Worm (Caenorhabditis elegans) whole organism, young adult: ENCODE results near the gene ptr-13.
A peak's percentile ranks its signal among the peaks of the same experiment; 100 is the strongest.

Source experiments
- B0336.3 ChIP-seq: fragments of 200-800 bp; sonication (Bioruptor generic); IDR thresholded peaks from 2 replicates; pipeline ENCODE4 v1.3.6; 2022; ENCODE audit warnings: missing genetic modification characterization, missing compliant biosample characterization
- F22D6.2 ChIP-seq: sonication (generic microtip); optimal IDR thresholded peaks from 2 replicates; lab custom pipeline; 2016; ENCODE audit warnings: mild to moderate bottlenecking, missing genetic modification characterization, missing compliant biosample characterization
- F23B12.7 ChIP-seq: sonication (generic microtip); optimal IDR thresholded peaks from 2 replicates; lab custom pipeline; 2017; ENCODE audit warnings: missing genetic modification characterization, mild to moderate bottlenecking, missing compliant biosample characterization, antibody characterized with exemption, moderate library complexity; ENCODE audit not compliant: insufficient read depth
- F37B4.10 ChIP-seq: fragments of 200-800 bp; sonication (Bioruptor generic); IDR thresholded peaks from 2 replicates; pipeline ENCODE4 v1.3.6; 2022; ENCODE audit warnings: missing genetic modification characterization, missing compliant biosample characterization
- F55B11.4 ChIP-seq: sonication (generic microtip); optimal IDR thresholded peaks from 2 replicates; lab custom pipeline; 2016; ENCODE audit warnings: missing compliant biosample characterization, missing genetic modification characterization, borderline replicate concordance; ENCODE audit not compliant: insufficient read depth
- T26A5.8 ChIP-seq: sonication (generic microtip); optimal IDR thresholded peaks from 2 replicates; lab custom pipeline; 2016; ENCODE audit warnings: missing genetic modification characterization, missing compliant biosample characterization
- Y53F4B.3 ChIP-seq: fragments of 200-800 bp; sonication (Bioruptor generic); IDR thresholded peaks from 2 replicates; pipeline ENCODE4 v1.3.6; 2022; ENCODE audit warnings: missing genetic modification reagents, missing genetic modification characterization, missing compliant biosample characterization
- Y95B8A.8 ChIP-seq: fragments of 200-800 bp; sonication (Bioruptor generic); IDR thresholded peaks from 2 replicates; pipeline ENCODE4 v1.3.6; 2022; ENCODE audit warnings: missing genetic modification reagents, missing genetic modification characterization, missing compliant biosample characterization
- akir-1 ChIP-seq: fragments of 200-800 bp; sonication (Bioruptor generic); optimal IDR thresholded peaks from 2 replicates; lab custom pipeline; 2018; ENCODE audit warnings: mild to moderate bottlenecking, missing genetic modification characterization, moderate library complexity, missing compliant biosample characterization
- aptf-2 ChIP-seq: fragments of 200-800 bp; sonication (Bioruptor generic); conservative IDR thresholded peaks from 2 replicates; pipeline ENCODE4 v1.3.6; 2022; ENCODE audit warnings: missing genetic modification reagents, missing genetic modification characterization, missing compliant biosample characterization
- attf-3 ChIP-seq: fragments of 200-800 bp; sonication (Bioruptor generic); conservative IDR thresholded peaks from 2 replicates; pipeline ENCODE4 v1.3.6; 2022; ENCODE audit warnings: missing genetic modification reagents, missing genetic modification characterization, missing compliant biosample characterization
- attf-5 ChIP-seq: fragments of 200-800 bp; sonication (Bioruptor generic); optimal IDR thresholded peaks from 2 replicates; lab custom pipeline; 2018; ENCODE audit warnings: mild to moderate bottlenecking, missing genetic modification characterization, missing compliant biosample characterization
- bed-1 ChIP-seq: fragments of 200-800 bp; sonication (Bioruptor generic); IDR thresholded peaks from 2 replicates; pipeline ENCODE4 v1.3.6; 2022; ENCODE audit warnings: missing genetic modification reagents, missing genetic modification characterization, missing compliant biosample characterization
- cebp-1 ChIP-seq, 2 experiments: fragments of 200-800 bp in 1 of 2; sonication (Bioruptor generic) in 1 of 2; sonication (generic microtip) in 1 of 2; IDR thresholded peaks in 1 of 2; optimal IDR thresholded peaks in 1 of 2; 2 replicates each; pipeline versions ENCODE4 v1.3.6 to Lab custom; 2017 to 2022; ENCODE audit warnings: missing compliant biosample characterization in 2 of 2, missing genetic modification characterization in 2 of 2, mild to moderate bottlenecking in 1 of 2, missing genetic modification reagents in 1 of 2, moderate library complexity in 1 of 2
- ceh-40 ChIP-seq: fragments of 200-800 bp; sonication (Bioruptor generic); IDR thresholded peaks from 2 replicates; pipeline ENCODE4 v1.3.6; 2022; ENCODE audit warnings: missing genetic modification characterization, missing compliant biosample characterization
- ceh-79 ChIP-seq: sonication (generic microtip); optimal IDR thresholded peaks from 2 replicates; lab custom pipeline; 2017; ENCODE audit warnings: mild to moderate bottlenecking, missing genetic modification characterization, missing compliant biosample characterization
- ceh-91 ChIP-seq: fragments of 200-800 bp; sonication (Bioruptor generic); IDR thresholded peaks from 2 replicates; pipeline ENCODE4 v1.3.6; 2022; ENCODE audit warnings: missing genetic modification reagents, missing genetic modification characterization, missing compliant biosample characterization
- dox-1 ChIP-seq: fragments of 200-800 bp; sonication (Bioruptor generic); IDR thresholded peaks from 2 replicates; pipeline ENCODE4 v1.3.6; 2022; ENCODE audit warnings: missing genetic modification reagents, missing genetic modification characterization, missing compliant biosample characterization
- efl-1 ChIP-seq: fragments of 150-350 bp; optimal IDR thresholded peaks from 2 replicates; lab custom pipeline; 2014; ENCODE audit warnings: missing biosample characterization, missing genetic modification reagents, missing genetic modification characterization
- egl-18 ChIP-seq: fragments of 200-800 bp; sonication (Bioruptor generic); IDR thresholded peaks from 2 replicates; pipeline ENCODE4 v1.3.6; 2022; ENCODE audit warnings: missing genetic modification reagents, missing genetic modification characterization, missing compliant biosample characterization
- egl-44 ChIP-seq: fragments of 200-800 bp; sonication (Bioruptor generic); IDR thresholded peaks from 2 replicates; pipeline ENCODE4 v1.3.6; 2022; ENCODE audit warnings: missing genetic modification reagents, missing genetic modification characterization, missing compliant biosample characterization
- egrh-3 ChIP-seq: fragments of 200-800 bp; sonication (Bioruptor generic); IDR thresholded peaks from 2 replicates; pipeline ENCODE4 v1.3.6; 2022; ENCODE audit warnings: missing genetic modification reagents, missing genetic modification characterization, missing compliant biosample characterization
- ekl-4 ChIP-seq: fragments of 200-800 bp; sonication (Bioruptor generic); IDR thresholded peaks from 2 replicates; pipeline ENCODE4 v1.3.6; 2022; ENCODE audit warnings: missing genetic modification reagents, missing genetic modification characterization, missing compliant biosample characterization
- gei-17 ChIP-seq: fragments of 200-800 bp; sonication (Bioruptor generic); optimal IDR thresholded peaks from 2 replicates; lab custom pipeline; 2018; ENCODE audit warnings: mild to moderate bottlenecking, missing genetic modification characterization, missing compliant biosample characterization
- him-1 ChIP-seq: sonication (generic microtip); optimal IDR thresholded peaks from 2 replicates; lab custom pipeline; 2016; ENCODE audit warnings: missing genotype, missing genetic modification reagents, missing genetic modification characterization, missing compliant biosample characterization
- hlh-12 ChIP-seq: sonication (generic microtip); optimal IDR thresholded peaks from 2 replicates; lab custom pipeline; 2016; ENCODE audit warnings: missing genetic modification characterization, missing compliant biosample characterization
- hmg-1.2 ChIP-seq: fragments of 200-800 bp; sonication (Bioruptor generic); IDR thresholded peaks from 2 replicates; pipeline ENCODE4 v1.3.6; 2022; ENCODE audit warnings: missing genetic modification reagents, missing genetic modification characterization, missing compliant biosample characterization
- hmg-20 ChIP-seq: fragments of 200-800 bp; sonication (Bioruptor generic); IDR thresholded peaks from 2 replicates; pipeline ENCODE4 v1.3.6; 2022; ENCODE audit warnings: missing genetic modification reagents, missing genetic modification characterization, missing compliant biosample characterization
- lin-40 ChIP-seq: sonication (generic microtip); optimal IDR thresholded peaks from 2 replicates; lab custom pipeline; 2016; ENCODE audit warnings: missing genetic modification characterization, mild to moderate bottlenecking, missing compliant biosample characterization, missing genotype, missing genetic modification reagents
- lsl-1 ChIP-seq: fragments of 200-800 bp; sonication (Bioruptor generic); optimal IDR thresholded peaks from 2 replicates; lab custom pipeline; 2018; ENCODE audit warnings: mild to moderate bottlenecking, missing genetic modification characterization, moderate library complexity, missing compliant biosample characterization
- madf-3 ChIP-seq: fragments of 200-800 bp; sonication (Bioruptor generic); IDR thresholded peaks from 2 replicates; pipeline ENCODE4 v1.3.6; 2022; ENCODE audit warnings: missing genetic modification reagents, missing genetic modification characterization, missing compliant biosample characterization
- mcd-1 ChIP-seq: fragments of 200-800 bp; sonication (Bioruptor generic); IDR thresholded peaks from 2 replicates; pipeline ENCODE4 v1.3.6; 2022; ENCODE audit warnings: missing genetic modification reagents, missing genetic modification characterization, missing compliant biosample characterization
- nfya-1 ChIP-seq: sonication (generic microtip); optimal IDR thresholded peaks from 2 replicates; lab custom pipeline; 2017; ENCODE audit warnings: antibody characterized with exemption, missing compliant biosample characterization, missing genetic modification characterization, borderline replicate concordance; ENCODE audit not compliant: insufficient read depth
- nfya-2 ChIP-seq: fragments of 200-800 bp; sonication (Bioruptor generic); IDR thresholded peaks from 2 replicates; pipeline ENCODE4 v1.3.6; 2022; ENCODE audit warnings: missing genetic modification reagents, missing genetic modification characterization, missing compliant biosample characterization
- nhr-90 ChIP-seq: sonication (generic microtip); optimal IDR thresholded peaks from 2 replicates; lab custom pipeline; 2016; ENCODE audit warnings: missing genotype, mild to moderate bottlenecking, missing genetic modification characterization, missing compliant biosample characterization
- pbrm-1 ChIP-seq: fragments of 200-800 bp; sonication (Bioruptor generic); IDR thresholded peaks from 2 replicates; pipeline ENCODE4 v1.3.6; 2022; ENCODE audit warnings: missing genetic modification reagents, missing genetic modification characterization, missing compliant biosample characterization
- rpc-1 ChIP-seq, 2 experiments: fragments of 150-350 bp in 1 of 2; sonication (generic microtip) in 1 of 2; optimal IDR thresholded peaks; 2 replicates each; lab custom pipeline; 2014 to 2018; ENCODE audit warnings: missing biosample characterization in 1 of 2, missing genetic modification characterization in 1 of 2, missing genetic modification reagents in 1 of 2, missing genotype in 1 of 2
- sdz-38 ChIP-seq: sonication (generic microtip); optimal IDR thresholded peaks from 2 replicates; lab custom pipeline; 2016; ENCODE audit warnings: missing genotype, missing genetic modification characterization, missing compliant biosample characterization
- snpc-3.4 ChIP-seq: sonication (generic microtip); optimal IDR thresholded peaks from 2 replicates; lab custom pipeline; 2017; ENCODE audit warnings: missing genetic modification characterization, mild to moderate bottlenecking, missing compliant biosample characterization, antibody characterized with exemption, moderate library complexity, missing genotype, missing genetic modification reagents
- somi-1 ChIP-seq: fragments of 200-800 bp; sonication (Bioruptor generic); optimal IDR thresholded peaks from 2 replicates; lab custom pipeline; 2018; ENCODE audit warnings: mild to moderate bottlenecking, missing genetic modification characterization, missing compliant biosample characterization
- unc-130 ChIP-seq: sonication (generic microtip); optimal IDR thresholded peaks from 2 replicates; lab custom pipeline; 2016; ENCODE audit warnings: missing genetic modification reagents, missing genetic modification characterization, missing compliant biosample characterization
- unc-62 ChIP-seq: fragments of 150-350 bp; optimal IDR thresholded peaks from 2 replicates; lab custom pipeline; 2014; ENCODE audit warnings: missing biosample characterization, missing genetic modification reagents, missing genetic modification characterization
- zfh-2 ChIP-seq: fragments of 200-800 bp; sonication (Bioruptor generic); conservative IDR thresholded peaks from 2 replicates; pipeline ENCODE4 v1.3.6; 2022; ENCODE audit warnings: missing genetic modification reagents, missing genetic modification characterization, missing compliant biosample characterization
- zim-3 ChIP-seq: sonication (generic microtip); optimal IDR thresholded peaks from 2 replicates; lab custom pipeline; 2017; ENCODE audit warnings: mild to moderate bottlenecking, missing genetic modification characterization, moderate library complexity, missing compliant biosample characterization
- ztf-18 ChIP-seq: sonication (generic microtip); optimal IDR thresholded peaks from 2 replicates; lab custom pipeline; 2016; ENCODE audit warnings: missing genotype, mild to moderate bottlenecking, missing genetic modification characterization, missing compliant biosample characterization
- ztf-22 ChIP-seq: fragments of 200-800 bp; sonication (Bioruptor generic); optimal IDR thresholded peaks from 2 replicates; lab custom pipeline; 2018; ENCODE audit warnings: mild to moderate bottlenecking, missing genetic modification characterization, moderate library complexity, missing compliant biosample characterization
- ztf-26 ChIP-seq: sonication (generic microtip); optimal IDR thresholded peaks from 2 replicates; lab custom pipeline; 2017; ENCODE audit warnings: missing genetic modification characterization, missing compliant biosample characterization

The ptr-13 gene

ce11 chrII:11167039-11167438, 4.8 kb upstream of the ptr-13 start (continued):
- peak; percentile 91 for TF ChIP-seq dox-1 (GFP tag; lab: Robert Waterston, UW)
- no peak for TF ChIP-seq nfya-2 (GFP tag; lab: Robert Waterston, UW)
- TF ChIP-seq ceh-40 (GFP tag; lab: Robert Waterston, UW) = no peak
- peak; percentile 90 for TF ChIP-seq B0336.3
- TF ChIP-seq pbrm-1 (GFP tag; lab: Robert Waterston, UW) = peak; percentile 98
- TF ChIP-seq ceh-91 (GFP tag; lab: Robert Waterston, UW) = peak; percentile 67
- no peak for TF ChIP-seq sdz-38 (tag; lab: Kevin White, UChicago)
- TF ChIP-seq Y95B8A.8 = peak; percentile 73
- TF ChIP-seq ztf-18 (tag; lab: Kevin White, UChicago) = peak; percentile 57
- no peak for TF ChIP-seq bed-1
- no peak for TF ChIP-seq ztf-26
- no peak for TF ChIP-seq madf-3 (GFP tag; lab: Robert Waterston, UW)
- TF ChIP-seq egl-44 = peak; percentile 73; the same call in 1 of the 2 replicates
- TF ChIP-seq lin-40 (tag; lab: Kevin White, UChicago) = peak; percentile 40
- peak; percentile 96 for TF ChIP-seq him-1 (tag; lab: Kevin White, UChicago)
- no peak for TF ChIP-seq zim-3 (tag; lab: Kevin White, UChicago)
- TF ChIP-seq hlh-12 = no peak
- peak; percentile 39 for TF ChIP-seq gei-17 (GFP tag; lab: Kevin White, UChicago)
- no peak for TF ChIP-seq unc-62 (GFP tag; lab: Kevin White, UChicago)
- TF ChIP-seq somi-1 (GFP tag; lab: Kevin White, UChicago) = peak; percentile 48
- TF ChIP-seq hmg-20 (GFP tag; lab: Robert Waterston, UW) = peak; percentile 61; the same call in 1 of the 2 replicates
- peak; percentile 90 for TF ChIP-seq ekl-4 (GFP tag; lab: Robert Waterston, UW)
- TF ChIP-seq efl-1 = peak; percentile 49
- TF ChIP-seq snpc-3.4 (tag; lab: Kevin White, UChicago) = peak; percentile 98
- peak; percentile 90 for TF ChIP-seq zfh-2 (GFP tag; lab: Robert Waterston, UW)
- TF ChIP-seq F22D6.2 (tag; lab: Kevin White, UChicago) = no peak
- no peak for TF ChIP-seq F55B11.4 (tag; lab: Kevin White, UChicago)
- peak; percentile 80 for TF ChIP-seq lsl-1 (GFP tag; lab: Kevin White, UChicago)
- peak; percentile 8 for TF ChIP-seq attf-5 (GFP tag; lab: Kevin White, UChicago)
- TF ChIP-seq ztf-22 (GFP tag; lab: Kevin White, UChicago) = no peak
- TF ChIP-seq Y53F4B.3 = no peak
- TF ChIP-seq ceh-79 = no peak
- no peak for TF ChIP-seq egl-18
- TF ChIP-seq F37B4.10 = no peak
- no peak for TF ChIP-seq cebp-1 (GFP tag; IDR thresholded peaks at IDR 0.05; lab: Robert Waterston, UW)
- TF ChIP-seq cebp-1 (tag; optimal IDR thresholded peaks at IDR 0.05; lab: Kevin White, UChicago) = peak; percentile 56
- TF ChIP-seq hmg-1.2 (GFP tag; lab: Robert Waterston, UW) = peak; percentile 95
- TF ChIP-seq nhr-90 = no peak
- peak; percentile 58 for TF ChIP-seq T26A5.8 (tag; lab: Kevin White, UChicago)

- TF ChIP-seq egrh-3 (GFP tag; lab: Robert Waterston, UW) (peak; percentile 40; the same call in 1 of the 2 replicates), akir-1 (GFP tag; lab: Kevin White, UChicago) (no peak), unc-130 (GFP tag; lab: Kevin White, UChicago) (no peak), attf-3 (GFP tag; lab: Robert Waterston, UW) (no peak), mcd-1 (GFP tag; lab: Robert Waterston, UW) (peak; percentile 30; the same call in 1 of the 2 replicates), zfh-2 (GFP tag; lab: Robert Waterston, UW) (peak; percentile 89), ztf-26 (no peak), aptf-2 (GFP tag; lab: Robert Waterston, UW) (no peak), rpc-1 (optimal IDR thresholded peaks at IDR 0.05; lab: Kevin White, UChicago) (no peak), rpc-1 (tag; optimal IDR thresholded peaks at IDR 0.05; lab: Kevin White, UChicago) (no peak), T26A5.8 (tag; lab: Kevin White, UChicago) (no peak), Y53F4B.3 (no peak), F23B12.7 (no peak), nfya-1 (tag; lab: Kevin White, UChicago) (no peak), B0336.3 (no peak)
- TF ChIP-seq, all 124 proteins: peak for 3
These were observed 4.1 kb upstream of the ptr-13 start for ce11 chrII:11166414-11166813.
